Fruit fly (Drosophila melanogaster) whole organism, adult: ENCODE results near the gene LanB1.
A peak's percentile ranks its signal among the peaks of the same experiment; 100 is the strongest.

Experiments used
- CG11617 ChIP-seq: fragments of 200-800 bp; sonication (Bioruptor generic); optimal IDR thresholded peaks from 2 replicates; lab custom pipeline; 2017; ENCODE audit warnings: mild to moderate bottlenecking, missing biosample characterization, missing genetic modification reagents, missing genetic modification characterization
- CG12768 ChIP-seq: fragments of 200-800 bp; sonication (Bioruptor generic); optimal IDR thresholded peaks from 2 replicates; lab custom pipeline; 2017; ENCODE audit warnings: missing biosample characterization, missing genetic modification characterization, mild to moderate bottlenecking, moderate library complexity, missing genetic modification reagents
- CG14711 ChIP-seq: fragments of 200-800 bp; sonication (Bioruptor generic); optimal IDR thresholded peaks from 2 replicates; lab custom pipeline; 2018; ENCODE audit warnings: missing biosample characterization, mild to moderate bottlenecking, missing genetic modification characterization, moderate library complexity
- CG1620 ChIP-seq: fragments of 200-800 bp; sonication (Bioruptor generic); optimal IDR thresholded peaks from 2 replicates; lab custom pipeline; 2016; ENCODE audit warnings: missing biosample characterization, missing genetic modification characterization
- CG33017 ChIP-seq: fragments of 200-800 bp; sonication (Bioruptor generic); optimal IDR thresholded peaks from 2 replicates; lab custom pipeline; 2018; ENCODE audit warnings: missing biosample characterization, mild to moderate bottlenecking, missing genetic modification characterization, moderate library complexity
- CG5204 ChIP-seq: fragments of 200-800 bp; sonication (Bioruptor generic); optimal IDR thresholded peaks from 2 replicates; lab custom pipeline; 2016; ENCODE audit warnings: missing biosample characterization, missing genetic modification characterization
- CG7045 ChIP-seq: fragments of 200-800 bp; sonication (Bioruptor generic); optimal IDR thresholded peaks from 2 replicates; lab custom pipeline; 2017; ENCODE audit warnings: missing biosample characterization, mild to moderate bottlenecking, missing genetic modification characterization
- CG7101 ChIP-seq: fragments of 200-800 bp; sonication (Bioruptor generic); optimal IDR thresholded peaks from 2 replicates; lab custom pipeline; 2018; ENCODE audit warnings: missing biosample characterization, mild to moderate bottlenecking, missing genetic modification characterization, moderate library complexity
- Clk ChIP-seq: fragments of 200-800 bp; sonication (Bioruptor generic); optimal IDR thresholded peaks from 2 replicates; lab custom pipeline; 2017; ENCODE audit warnings: missing biosample characterization, missing genetic modification characterization
- Crg-1 ChIP-seq: fragments of 200-800 bp; sonication (Bioruptor generic); optimal IDR thresholded peaks from 2 replicates; lab custom pipeline; 2016; ENCODE audit warnings: missing biosample characterization, missing genetic modification characterization
- Hr96 ChIP-seq: fragments of 200-800 bp; sonication (Bioruptor generic); optimal IDR thresholded peaks from 2 replicates; lab custom pipeline; 2016; ENCODE audit warnings: missing biosample characterization, missing genetic modification characterization
- bab1 ChIP-seq: fragments of 200-800 bp; sonication (Bioruptor generic); optimal IDR thresholded peaks from 3 replicates; lab custom pipeline; 2019; ENCODE audit warnings: missing biosample characterization, mild to moderate bottlenecking, missing genetic modification characterization, moderate library complexity
- cic ChIP-seq: fragments of 200-800 bp; sonication (Bioruptor generic); optimal IDR thresholded peaks from 2 replicates; lab custom pipeline; 2017; ENCODE audit warnings: missing biosample characterization, mild to moderate bottlenecking, missing genetic modification characterization, moderate library complexity
- cnc ChIP-seq, 2 experiments: fragments of >200 bp; optimal IDR thresholded peaks; 2 replicates each; lab custom pipeline; 2017
- kay ChIP-seq: fragments of 200-800 bp; sonication (Bioruptor generic); peaks from one replicate; lab custom pipeline; 2016; ENCODE audit warnings: missing biosample characterization, missing genetic modification characterization, borderline replicate concordance
- ovo ChIP-seq: fragments of 200-800 bp; sonication (Bioruptor generic); optimal IDR thresholded peaks from 2 replicates; lab custom pipeline; 2016; ENCODE audit warnings: missing biosample characterization, missing genetic modification characterization
- pad ChIP-seq: fragments of 200-800 bp; sonication (Bioruptor generic); optimal IDR thresholded peaks from 3 replicates; lab custom pipeline; 2017; ENCODE audit warnings: missing biosample characterization, missing genetic modification characterization, mild to moderate bottlenecking, moderate library complexity, missing genetic modification reagents
- tj ChIP-seq: fragments of 200-800 bp; sonication (Bioruptor generic); optimal IDR thresholded peaks from 3 replicates; lab custom pipeline; 2017; ENCODE audit warnings: missing biosample characterization, mild to moderate bottlenecking, missing genetic modification characterization, moderate library complexity
- toe ChIP-seq: fragments of 200-800 bp; sonication (Bioruptor generic); optimal IDR thresholded peaks from 2 replicates; lab custom pipeline; 2016; ENCODE audit warnings: missing biosample characterization, missing genetic modification characterization

The LanB1 gene

DNA sequence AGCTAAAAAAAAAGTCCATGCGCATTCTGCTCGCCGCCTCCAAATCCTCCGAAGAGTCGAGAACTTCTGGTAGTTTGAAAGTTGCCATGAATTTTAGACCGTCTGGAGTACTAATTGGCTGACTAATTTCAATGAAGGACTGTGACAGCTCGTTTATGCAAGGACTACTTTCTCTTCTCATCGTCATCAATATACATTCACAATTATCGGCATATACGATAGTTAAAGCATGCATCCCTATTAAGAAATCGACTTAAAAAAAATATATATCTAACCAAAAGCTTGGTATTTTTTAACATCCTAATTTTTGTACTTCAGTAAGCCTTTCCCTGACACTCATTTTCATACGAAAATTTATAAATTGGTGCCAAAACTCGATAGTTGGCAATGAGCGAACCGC is 28.9 kb downstream of the LanB1 start, which contains the start of gene CG14537:
Gene CG14537 (plus strand): TSS at position 301 of the 400 bp plus-strand sequence.
- TF ChIP-seq pad (GFP tag; lab: Kevin White, UChicago) (no peak), CG12768 (GFP tag; lab: Kevin White, UChicago) (no peak), CG1620 (no peak), toe (GFP tag; lab: Kevin White, UChicago) (no peak), bab1 (GFP tag; lab: Kevin White, UChicago) (no peak), CG7045 (GFP tag; lab: Kevin White, UChicago) (no peak), kay (GFP tag; lab: Kevin White, UChicago) (no peak), cnc (optimal IDR thresholded peaks at IDR 0.05; lab: Kevin White, UChicago) (no peak), ovo (GFP tag; lab: Kevin White, UChicago) (no peak)

DNA sequence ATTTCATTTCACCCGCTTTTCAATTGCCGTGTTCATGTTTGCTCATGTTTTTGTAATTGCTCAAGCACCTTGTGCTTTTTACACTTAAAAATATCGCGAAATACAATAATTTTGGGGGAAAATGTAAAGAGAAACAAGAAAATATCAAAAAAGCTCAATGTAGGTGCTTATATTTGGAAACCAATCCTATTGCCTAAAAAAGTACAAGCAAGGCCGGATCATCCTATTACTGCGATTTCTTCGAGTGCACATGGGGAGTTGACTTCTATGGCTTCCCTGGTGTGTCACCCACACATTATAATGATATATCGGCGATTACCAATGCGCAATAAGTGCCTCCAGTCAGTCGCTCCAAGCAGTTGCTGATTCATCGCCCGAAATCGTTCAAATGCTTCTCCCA is 30.0 kb downstream of the LanB1 start:
- TF ChIP-seq Crg-1 (GFP tag; lab: Kevin White, UChicago), result no peak
- no peak for TF ChIP-seq Hr96
- TF ChIP-seq Clk (GFP tag; lab: Kevin White, UChicago), result no peak
- no peak for TF ChIP-seq CG33017 (tag; lab: Kevin White, UChicago)
- TF ChIP-seq CG7045 (GFP tag; lab: Kevin White, UChicago), result no peak
- TF ChIP-seq pad (GFP tag; lab: Kevin White, UChicago), result no peak
- TF ChIP-seq kay (GFP tag; lab: Kevin White, UChicago), result no peak

DNA sequence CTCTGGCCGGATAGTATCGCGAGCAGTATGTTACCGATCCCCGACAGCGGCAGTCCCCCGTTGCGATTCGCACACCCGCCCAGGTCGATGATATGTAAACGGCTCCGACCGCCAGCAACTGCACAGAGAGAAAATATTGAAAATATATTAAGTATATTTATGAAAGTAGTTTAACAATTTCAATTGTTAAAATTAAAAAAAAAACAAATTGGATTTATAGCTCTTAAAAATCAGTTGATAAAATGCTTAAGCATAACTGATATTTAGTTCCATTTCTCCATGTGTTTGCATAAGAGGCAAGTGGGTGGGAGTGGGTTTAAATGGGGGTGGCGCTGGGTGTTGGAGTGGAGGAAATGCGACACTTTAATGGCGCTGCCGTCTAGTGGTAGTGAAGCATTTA is 38.2 kb downstream of the LanB1 start:
- no peak for TF ChIP-seq cic
- TF ChIP-seq CG5204, result no peak
- TF ChIP-seq toe (GFP tag; lab: Kevin White, UChicago), result no peak
- no peak for TF ChIP-seq CG12768 (GFP tag; lab: Kevin White, UChicago)
- no peak for TF ChIP-seq ovo (GFP tag; lab: Kevin White, UChicago)
- no peak for TF ChIP-seq Clk (GFP tag; lab: Kevin White, UChicago)
- TF ChIP-seq CG1620, result no peak
- TF ChIP-seq Hr96, result no peak
- TF ChIP-seq CG14711 (tag; lab: Kevin White, UChicago), result no peak
- TF ChIP-seq CG11617 (GFP tag; lab: Kevin White, UChicago), result no peak
- TF ChIP-seq kay (GFP tag; lab: Kevin White, UChicago), result no peak

DNA sequence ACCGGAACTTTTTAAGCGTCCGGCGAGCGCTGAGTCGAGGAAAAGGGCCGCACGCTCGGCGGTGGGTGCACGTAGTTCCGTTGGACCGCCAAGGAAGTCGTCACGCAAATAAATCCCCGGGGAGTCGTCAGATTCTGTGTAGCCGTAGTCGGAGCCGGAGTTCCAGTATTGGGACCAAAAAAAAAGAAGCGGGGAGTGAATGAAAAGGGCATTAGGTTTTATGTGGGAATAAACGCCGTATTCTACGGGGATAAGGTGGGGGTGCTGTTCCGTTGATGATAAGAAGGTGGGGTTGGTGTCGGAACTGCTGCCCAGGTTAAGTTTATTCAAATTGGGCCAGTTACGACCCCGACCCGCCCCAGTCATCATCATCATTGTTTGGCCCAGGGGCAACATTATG is 39.2 kb downstream of the LanB1 start:
- no peak for TF ChIP-seq tj (GFP tag; lab: Kevin White, UChicago)
- no peak for TF ChIP-seq CG33017 (tag; lab: Kevin White, UChicago)
- no peak for TF ChIP-seq CG11617 (GFP tag; lab: Kevin White, UChicago)
- TF ChIP-seq CG1620, result no peak

- TF ChIP-seq ovo (GFP tag; lab: Kevin White, UChicago), result no peak
- no peak for TF ChIP-seq tj (GFP tag; lab: Kevin White, UChicago)
Measured at dm6 chr2L:7851609-7852008, 40.4 kb downstream of the LanB1 start.

dm6 chr2L:7855108-7855507 is 43.9 kb downstream of the LanB1 start, which contains the start of gene CG14535:
TSS of gene CG14535 (minus strand) at chr2L:7855475.
- TF ChIP-seq CG5204 (no peak), cnc (optimal IDR thresholded peaks at IDR 0.05; lab: Kevin White, UChicago) (no peak)

dm6 chr2L:7856380-7857127 is 45.3 kb downstream of the LanB1 start, which contains the start of gene lectin-28C:
TSS of gene lectin-28C (plus strand) at chr2L:7857077.
- TF ChIP-seq toe (GFP tag; lab: Kevin White, UChicago), result peak; percentile 14
- TF ChIP-seq tj (GFP tag; lab: Kevin White, UChicago), result peak; percentile 15

- no peak for TF ChIP-seq cnc (optimal IDR thresholded peaks at IDR 0.05; lab: Kevin White, UChicago)
Measured at dm6 chr2L:7860739-7861138, 49.5 kb downstream of the LanB1 start, which contains the start of gene TwdlE. TSS of gene TwdlE (minus strand) at chr2L:7860839.

DNA sequence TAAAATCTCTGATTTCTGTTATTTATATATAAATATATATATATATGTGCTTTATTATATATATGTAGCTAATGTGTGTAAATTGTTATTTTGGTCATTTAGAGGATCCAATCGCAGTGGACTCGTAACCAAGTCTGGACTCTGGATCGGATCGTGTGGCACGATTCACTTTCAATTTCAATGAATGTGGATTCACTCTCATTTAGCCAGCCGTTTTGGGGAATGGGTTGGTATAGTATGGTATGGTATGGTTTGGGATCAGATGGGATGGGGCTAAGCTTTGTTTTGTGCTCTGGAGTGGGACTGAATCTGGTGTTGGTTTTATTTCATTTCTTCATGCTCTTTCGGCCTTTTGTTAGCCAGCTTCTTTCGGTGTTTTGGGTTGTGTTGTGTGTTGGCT is 50.5 kb downstream of the LanB1 start:
- TF ChIP-seq CG33017 (tag; lab: Kevin White, UChicago) (no peak), CG11617 (GFP tag; lab: Kevin White, UChicago) (no peak), CG7045 (GFP tag; lab: Kevin White, UChicago) (no peak), Hr96 (no peak), Crg-1 (GFP tag; lab: Kevin White, UChicago) (no peak), CG12768 (GFP tag; lab: Kevin White, UChicago) (no peak), cic (no peak), toe (GFP tag; lab: Kevin White, UChicago) (no peak), CG14711 (tag; lab: Kevin White, UChicago) (no peak), CG1620 (no peak), Clk (GFP tag; lab: Kevin White, UChicago) (no peak), CG5204 (no peak), tj (GFP tag; lab: Kevin White, UChicago) (no peak), kay (GFP tag; lab: Kevin White, UChicago) (no peak), cnc (optimal IDR thresholded peaks at IDR 0.05; lab: Kevin White, UChicago) (no peak), CG7101 (no peak)
